Fruit fly (Drosophila melanogaster) whole organism, adult: ENCODE results near the gene CG8188.

Source experiments
- CG11617 ChIP-seq: fragments of 200-800 bp; sonication (Bioruptor generic); optimal IDR thresholded peaks from 2 replicates; lab custom pipeline; 2017; ENCODE audit warnings: mild to moderate bottlenecking, missing biosample characterization, missing genetic modification reagents, missing genetic modification characterization
- CG12768 ChIP-seq: fragments of 200-800 bp; sonication (Bioruptor generic); optimal IDR thresholded peaks from 2 replicates; lab custom pipeline; 2017; ENCODE audit warnings: missing biosample characterization, missing genetic modification characterization, mild to moderate bottlenecking, moderate library complexity, missing genetic modification reagents
- CG14711 ChIP-seq: fragments of 200-800 bp; sonication (Bioruptor generic); optimal IDR thresholded peaks from 2 replicates; lab custom pipeline; 2018; ENCODE audit warnings: missing biosample characterization, mild to moderate bottlenecking, missing genetic modification characterization, moderate library complexity
- CG1620 ChIP-seq: fragments of 200-800 bp; sonication (Bioruptor generic); optimal IDR thresholded peaks from 2 replicates; lab custom pipeline; 2016; ENCODE audit warnings: missing biosample characterization, missing genetic modification characterization
- CG33017 ChIP-seq: fragments of 200-800 bp; sonication (Bioruptor generic); optimal IDR thresholded peaks from 2 replicates; lab custom pipeline; 2018; ENCODE audit warnings: missing biosample characterization, mild to moderate bottlenecking, missing genetic modification characterization, moderate library complexity
- CG5204 ChIP-seq: fragments of 200-800 bp; sonication (Bioruptor generic); optimal IDR thresholded peaks from 2 replicates; lab custom pipeline; 2016; ENCODE audit warnings: missing biosample characterization, missing genetic modification characterization
- CG7045 ChIP-seq: fragments of 200-800 bp; sonication (Bioruptor generic); optimal IDR thresholded peaks from 2 replicates; lab custom pipeline; 2017; ENCODE audit warnings: missing biosample characterization, mild to moderate bottlenecking, missing genetic modification characterization
- CG7101 ChIP-seq: fragments of 200-800 bp; sonication (Bioruptor generic); optimal IDR thresholded peaks from 2 replicates; lab custom pipeline; 2018; ENCODE audit warnings: missing biosample characterization, mild to moderate bottlenecking, missing genetic modification characterization, moderate library complexity
- Clk ChIP-seq: fragments of 200-800 bp; sonication (Bioruptor generic); optimal IDR thresholded peaks from 2 replicates; lab custom pipeline; 2017; ENCODE audit warnings: missing biosample characterization, missing genetic modification characterization
- Crg-1 ChIP-seq: fragments of 200-800 bp; sonication (Bioruptor generic); optimal IDR thresholded peaks from 2 replicates; lab custom pipeline; 2016; ENCODE audit warnings: missing biosample characterization, missing genetic modification characterization
- Hr96 ChIP-seq: fragments of 200-800 bp; sonication (Bioruptor generic); optimal IDR thresholded peaks from 2 replicates; lab custom pipeline; 2016; ENCODE audit warnings: missing biosample characterization, missing genetic modification characterization
- Mnt ChIP-seq: fragments of 200-800 bp; sonication (Bioruptor generic); optimal IDR thresholded peaks from 2 replicates; lab custom pipeline; 2016; ENCODE audit warnings: missing biosample characterization, mild to moderate bottlenecking, missing genetic modification characterization
- bab1 ChIP-seq: fragments of 200-800 bp; sonication (Bioruptor generic); optimal IDR thresholded peaks from 3 replicates; lab custom pipeline; 2019; ENCODE audit warnings: missing biosample characterization, mild to moderate bottlenecking, missing genetic modification characterization, moderate library complexity
- cic ChIP-seq: fragments of 200-800 bp; sonication (Bioruptor generic); optimal IDR thresholded peaks from 2 replicates; lab custom pipeline; 2017; ENCODE audit warnings: missing biosample characterization, mild to moderate bottlenecking, missing genetic modification characterization, moderate library complexity
- cnc ChIP-seq, 2 experiments: fragments of >200 bp; optimal IDR thresholded peaks; 2 replicates each; lab custom pipeline; 2017
- kay ChIP-seq: fragments of 200-800 bp; sonication (Bioruptor generic); peaks from one replicate; lab custom pipeline; 2016; ENCODE audit warnings: missing biosample characterization, missing genetic modification characterization, borderline replicate concordance
- ovo ChIP-seq: fragments of 200-800 bp; sonication (Bioruptor generic); optimal IDR thresholded peaks from 2 replicates; lab custom pipeline; 2016; ENCODE audit warnings: missing biosample characterization, missing genetic modification characterization
- pad ChIP-seq: fragments of 200-800 bp; sonication (Bioruptor generic); optimal IDR thresholded peaks from 3 replicates; lab custom pipeline; 2017; ENCODE audit warnings: missing biosample characterization, missing genetic modification characterization, mild to moderate bottlenecking, moderate library complexity, missing genetic modification reagents
- tj ChIP-seq: fragments of 200-800 bp; sonication (Bioruptor generic); optimal IDR thresholded peaks from 3 replicates; lab custom pipeline; 2017; ENCODE audit warnings: missing biosample characterization, mild to moderate bottlenecking, missing genetic modification characterization, moderate library complexity
- toe ChIP-seq: fragments of 200-800 bp; sonication (Bioruptor generic); optimal IDR thresholded peaks from 2 replicates; lab custom pipeline; 2016; ENCODE audit warnings: missing biosample characterization, missing genetic modification characterization

The CG8188 gene

dm6 chrX:17741864-17742297 is 39.1 kb upstream of the CG8188 start:
- TF ChIP-seq pad (GFP tag; lab: Kevin White, UChicago) (no peak), CG7101 (tag; lab: Kevin White, UChicago) (no peak), CG7045 (GFP tag; lab: Kevin White, UChicago) (no peak), Clk (GFP tag; lab: Kevin White, UChicago) (no peak), CG5204 (no peak), CG11617 (GFP tag; lab: Kevin White, UChicago) (no peak), cnc (optimal IDR thresholded peaks at IDR 0.05; lab: Kevin White, UChicago) (no peak), CG14711 (tag; lab: Kevin White, UChicago) (no peak), kay (GFP tag; lab: Kevin White, UChicago) (no peak), Hr96 (no peak), bab1 (GFP tag; lab: Kevin White, UChicago) (no peak), CG1620 (GFP tag; lab: Kevin White, UChicago) (no peak), CG12768 (no peak), CG33017 (tag; lab: Kevin White, UChicago) (no peak), ovo (GFP tag; lab: Kevin White, UChicago) (no peak), Mnt (no peak), tj (GFP tag; lab: Kevin White, UChicago) (no peak), Crg-1 (no peak)

dm6 chrX:17741019-17741863 is 38.4 kb upstream of the CG8188 start:
- TF ChIP-seq toe (GFP tag; lab: Kevin White, UChicago) (no peak), CG7045 (GFP tag; lab: Kevin White, UChicago) (no peak), pad (GFP tag; lab: Kevin White, UChicago) (peak; percentile 8), CG5204 (no peak)

DNA sequence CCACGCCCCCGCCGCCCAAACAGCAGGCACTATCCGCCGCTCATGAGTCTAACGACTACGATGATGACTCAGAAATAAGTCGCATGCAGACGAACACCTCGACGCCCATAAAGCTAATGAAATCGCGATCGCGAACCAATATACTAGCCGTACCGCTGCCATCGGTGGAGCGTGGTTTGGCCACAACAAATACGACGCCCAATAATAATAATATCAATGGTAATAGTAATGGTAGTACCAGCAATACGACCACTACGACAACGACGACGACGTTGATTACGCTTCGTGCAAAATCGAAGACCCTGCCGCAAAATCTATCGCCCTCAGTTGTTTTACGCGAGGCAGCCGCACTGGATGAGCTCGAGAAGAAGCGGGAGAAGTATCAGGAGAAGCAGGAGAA is 37.1 kb upstream of the CG8188 start:
- TF ChIP-seq cic (peak; percentile 56), CG33017 (tag; lab: Kevin White, UChicago) (no peak), Mnt (peak; percentile 11)

dm6 chrX:17738989-17739388 is 36.2 kb upstream of the CG8188 start:
- TF ChIP-seq CG12768 (no peak), CG7101 (tag; lab: Kevin White, UChicago) (no peak), tj (GFP tag; lab: Kevin White, UChicago) (peak; percentile 92), CG5204 (no peak), cic (no peak), Hr96 (no peak), ovo (GFP tag; lab: Kevin White, UChicago) (no peak), pad (GFP tag; lab: Kevin White, UChicago) (peak; percentile 40)

DNA sequence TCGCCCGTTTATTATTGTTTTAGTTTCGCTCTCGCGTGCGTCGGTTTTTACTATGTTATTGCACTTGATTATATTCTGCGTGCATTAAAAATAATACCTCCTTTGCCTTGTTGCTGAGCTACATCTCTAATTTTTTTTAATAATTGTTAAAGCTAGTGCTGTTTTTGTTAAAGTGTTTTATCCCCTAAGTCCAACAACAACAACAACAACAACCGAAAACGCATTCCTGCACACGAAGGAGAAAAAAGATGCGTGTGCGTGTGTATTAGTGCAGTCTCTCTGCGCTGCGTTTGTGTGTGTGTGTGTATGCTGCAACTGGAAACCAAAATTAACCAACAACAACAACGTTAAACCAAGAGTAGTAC is 35.6 kb upstream of the CG8188 start:
- TF ChIP-seq pad (GFP tag; lab: Kevin White, UChicago), result peak; percentile 74
- TF ChIP-seq cic, result no peak
- TF ChIP-seq tj (GFP tag; lab: Kevin White, UChicago), result no peak
- no peak for TF ChIP-seq CG5204
- TF ChIP-seq CG14711 (tag; lab: Kevin White, UChicago), result no peak

DNA sequence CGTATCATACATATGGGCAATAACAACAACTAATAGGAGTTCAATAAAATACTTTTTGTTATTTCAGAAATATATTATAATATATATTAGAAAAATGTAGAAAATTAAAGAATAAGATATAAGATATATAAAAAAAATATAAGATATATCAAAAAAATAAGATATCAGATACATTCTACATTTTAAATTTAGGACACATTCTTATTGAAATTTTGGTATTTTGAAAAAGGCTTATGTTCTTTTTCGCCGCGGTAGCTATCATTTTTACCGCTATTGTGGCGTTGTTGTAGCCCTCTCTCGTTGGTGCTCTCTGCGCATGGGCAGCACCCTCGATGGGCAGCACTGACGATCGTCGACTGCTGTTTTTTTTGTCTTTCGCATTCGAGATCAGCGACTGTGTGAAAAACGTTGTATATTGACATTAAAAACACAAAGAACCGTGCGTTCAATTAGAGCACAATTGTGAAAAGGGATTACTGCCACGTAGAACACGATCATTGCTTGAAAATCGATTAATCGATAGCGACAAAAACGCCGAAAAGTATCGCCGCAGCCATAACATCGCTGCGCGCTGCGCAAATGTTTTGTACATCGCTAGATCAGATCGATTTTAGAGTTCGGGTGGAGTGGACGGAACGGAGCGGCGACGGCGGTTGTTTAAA is 35.1 kb upstream of the CG8188 start:
- TF ChIP-seq Hr96 (no peak), toe (GFP tag; lab: Kevin White, UChicago) (no peak), Mnt (peak; percentile 44), Crg-1 (peak; percentile 47), bab1 (GFP tag; lab: Kevin White, UChicago) (peak; percentile 67), CG1620 (GFP tag; lab: Kevin White, UChicago) (peak; percentile 39)

dm6 chrX:17737024-17737685 is 34.3 kb upstream of the CG8188 start:
- no peak for TF ChIP-seq kay (GFP tag; lab: Kevin White, UChicago)
- no peak for TF ChIP-seq pad (GFP tag; lab: Kevin White, UChicago)
